Fruit fly (Drosophila melanogaster): ENCODE results near the gene CG6495.
A peak's percentile ranks its signal among the peaks of the same experiment; 100 is the strongest.

The CG6495 gene

dm6 chr2L:10751879-10752620 is 8.9 kb upstream of the CG6495 start (continued):
- TF ChIP-seq Ssrp (tag; optimal IDR thresholded peaks at IDR 0.05) (peak; percentile 48), CG12769 (tag; optimal IDR thresholded peaks at IDR 0.05) (peak; percentile 87), emc (GFP tag; optimal IDR thresholded peaks at IDR 0.05) (peak; percentile 3), CG7372 (GFP tag; IDR thresholded peaks at IDR 0.05) (peak; percentile 28; the same call in 1 of the 2 replicates), CG3847 (GFP tag; IDR thresholded peaks at IDR 0.05) (peak; percentile 42), Lpt (GFP tag; optimal IDR thresholded peaks at IDR 0.05) (no peak), mld (GFP tag; IDR thresholded peaks at IDR 0.05; ENCODE audit: partially characterized antibody) (no peak), CG15514 (GFP tag; optimal IDR thresholded peaks at IDR 0.05) (peak; percentile 77), Hr51 (GFP tag; optimal IDR thresholded peaks at IDR 0.05) (peak; percentile 48 to 81), Myb (GFP tag; optimal IDR thresholded peaks at IDR 0.05) (peak; percentile 56), HLH4C (GFP tag; IDR thresholded peaks at IDR 0.05; ENCODE audit: partially characterized antibody) (no peak), CG32772 (GFP tag; IDR thresholded peaks at IDR 0.05) (peak; percentile 63), NFAT (GFP tag; IDR thresholded peaks at IDR 0.05) (no peak), fd102C (GFP tag; optimal IDR thresholded peaks at IDR 0.05) (peak; percentile 91), CG6854 (GFP tag; optimal IDR thresholded peaks at IDR 0.05) (peak; percentile 75), Nf-YC (tag; optimal IDR thresholded peaks at IDR 0.05) (peak; percentile 3), dmrt11E (tag; optimal IDR thresholded peaks at IDR 0.05) (peak; percentile 98), CG14014 (GFP tag; IDR thresholded peaks at IDR 0.05) (peak; percentile 78; the same call in 1 of the 2 replicates), jing (GFP tag; optimal IDR thresholded peaks at IDR 0.05) (peak; percentile 63), Atf-2 (GFP tag; optimal IDR thresholded peaks at IDR 0.05) (peak; percentile 87), Abd-B (GFP tag; optimal IDR thresholded peaks at IDR 0.05) (peak; percentile 60), odd (GFP tag; optimal IDR thresholded peaks at IDR 0.05) (peak; percentile 90), CG9437 (GFP tag; optimal IDR thresholded peaks at IDR 0.05) (peak; percentile 19), CG43689 (GFP tag; IDR thresholded peaks at IDR 0.05) (0 out of 2 replicates have a peak, but pooled peaks have one; percentile 36), abd-A (tag; optimal IDR thresholded peaks at IDR 0.05) (peak; percentile 62), Ada2b (GFP tag; IDR thresholded peaks at IDR 0.05) (peak; percentile 69; the same call in 1 of the 2 replicates), CG2875 (GFP tag; optimal IDR thresholded peaks at IDR 0.05) (peak; percentile 97), HmgZ (tag; optimal IDR thresholded peaks at IDR 0.05) (peak; percentile 77), E2f1 (GFP tag; IDR thresholded peaks at IDR 0.05) (peak; percentile 65; the same call in 1 of the 2 replicates), ato (GFP tag; IDR thresholded peaks at IDR 0.05; ENCODE audit: partially characterized antibody) (no peak), nau (GFP tag; optimal IDR thresholded peaks at IDR 0.05) (peak; percentile 90), unc-4 (GFP tag; IDR thresholded peaks at IDR 0.05; ENCODE audit: partially characterized antibody) (no peak), CG17328 (GFP tag; IDR thresholded peaks at IDR 0.05) (peak; percentile 85), cad (GFP tag; optimal IDR thresholded peaks at IDR 0.05) (no peak), dmrt99B (tag; optimal IDR thresholded peaks at IDR 0.05) (peak; percentile 51), Tbp (GFP tag; optimal IDR thresholded peaks at IDR 0.05) (no peak), scrt (GFP tag; optimal IDR thresholded peaks at IDR 0.05) (peak; percentile 48), fu2 (GFP tag; optimal IDR thresholded peaks at IDR 0.05) (peak; percentile 60), NfI (GFP tag; optimal IDR thresholded peaks at IDR 0.05) (peak; percentile 55), fd64A (GFP tag; optimal IDR thresholded peaks at IDR 0.05) (peak; percentile 98), btn (GFP tag; optimal IDR thresholded peaks at IDR 0.05) (peak; percentile 90), tna (GFP tag; IDR thresholded peaks at IDR 0.05; ENCODE audit: partially characterized antibody) (no peak), Usf (GFP tag; optimal IDR thresholded peaks at IDR 0.05) (peak; percentile 78), Atf6 (GFP tag; IDR thresholded peaks at IDR 0.05) (0 out of 2 replicates have a peak, but pooled peaks have one; percentile 37), CG11085 (GFP tag; IDR thresholded peaks at IDR 0.05) (no peak), CG10274 (GFP tag; optimal IDR thresholded peaks at IDR 0.05) (peak; percentile 69), en (GFP tag; optimal IDR thresholded peaks at IDR 0.05) (peak; percentile 87), CG31365 (tag; optimal IDR thresholded peaks at IDR 0.05) (peak; percentile 75)
